Fruit fly (Drosophila melanogaster) whole organism, adult: ENCODE results near the gene CG42269.

Experiments used
- CG12768 ChIP-seq: fragments of 200-800 bp; sonication (Bioruptor generic); optimal IDR thresholded peaks from 2 replicates; lab custom pipeline; 2017; ENCODE audit warnings: missing biosample characterization, missing genetic modification characterization, mild to moderate bottlenecking, moderate library complexity, missing genetic modification reagents
- CG5204 ChIP-seq: fragments of 200-800 bp; sonication (Bioruptor generic); optimal IDR thresholded peaks from 2 replicates; lab custom pipeline; 2016; ENCODE audit warnings: missing biosample characterization, missing genetic modification characterization
- CG7045 ChIP-seq: fragments of 200-800 bp; sonication (Bioruptor generic); optimal IDR thresholded peaks from 2 replicates; lab custom pipeline; 2017; ENCODE audit warnings: missing biosample characterization, mild to moderate bottlenecking, missing genetic modification characterization
- Clk ChIP-seq: fragments of 200-800 bp; sonication (Bioruptor generic); optimal IDR thresholded peaks from 2 replicates; lab custom pipeline; 2017; ENCODE audit warnings: missing biosample characterization, missing genetic modification characterization
- Crg-1 ChIP-seq: fragments of 200-800 bp; sonication (Bioruptor generic); optimal IDR thresholded peaks from 2 replicates; lab custom pipeline; 2016; ENCODE audit warnings: missing biosample characterization, missing genetic modification characterization
- cnc ChIP-seq, 2 experiments: fragments of >200 bp; optimal IDR thresholded peaks; 2 replicates each; lab custom pipeline; 2017
- kay ChIP-seq: fragments of 200-800 bp; sonication (Bioruptor generic); peaks from one replicate; lab custom pipeline; 2016; ENCODE audit warnings: missing biosample characterization, missing genetic modification characterization, borderline replicate concordance
- tj ChIP-seq: fragments of 200-800 bp; sonication (Bioruptor generic); optimal IDR thresholded peaks from 3 replicates; lab custom pipeline; 2017; ENCODE audit warnings: missing biosample characterization, mild to moderate bottlenecking, missing genetic modification characterization, moderate library complexity

DNA sequence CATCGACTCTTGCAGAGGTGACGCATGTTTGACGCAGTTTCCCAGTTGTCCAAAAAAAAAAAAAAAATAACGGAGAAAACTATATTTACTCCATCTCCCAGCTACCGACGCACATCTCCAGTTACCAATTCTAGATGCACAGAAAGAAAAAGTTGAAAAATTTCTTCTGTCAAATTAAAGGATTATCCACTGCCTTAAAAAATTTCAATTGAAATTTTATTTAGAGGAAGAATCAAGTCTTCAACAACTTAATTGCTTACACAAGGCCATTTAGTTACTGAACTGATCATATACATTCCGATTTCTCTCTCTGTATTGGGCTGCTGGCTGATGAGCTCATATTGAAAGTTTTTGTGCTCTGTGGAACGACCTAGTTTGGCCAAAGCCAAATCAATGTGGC lies 19.9 kb downstream of the CG42269 start:
- TF ChIP-seq tj (GFP tag; lab: Kevin White, UChicago) (no peak), CG12768 (GFP tag; lab: Kevin White, UChicago) (no peak), kay (GFP tag; lab: Kevin White, UChicago) (no peak), CG5204 (no peak), cnc (optimal IDR thresholded peaks at IDR 0.05; lab: Kevin White, UChicago) (no peak), Crg-1 (no peak), CG7045 (GFP tag; lab: Kevin White, UChicago) (no peak), Clk (GFP tag; lab: Kevin White, UChicago) (no peak)
